Worm (Caenorhabditis elegans) whole organism, early embryonic: ENCODE measurements around the gene C47E8.11.

Experiments
- ama-1 ChIP-seq: fragments of 150-350 bp; optimal IDR thresholded peaks from 2 replicates; lab custom pipeline; 2014
- sea-1 ChIP-seq: fragments of 200-800 bp; sonication (Bioruptor generic); conservative IDR thresholded peaks from 2 replicates; pipeline ENCODE4 v1.3.6; 2022; ENCODE audit warnings: missing genetic modification characterization, missing compliant biosample characterization

- TF ChIP-seq ama-1 (no peak), sea-1 (GFP tag; lab: Robert Waterston, UW) (no peak)
These were observed 7.3 kb downstream of the C47E8.11 start for ce11 chrV:14695713-14696112.
